Fruit fly (Drosophila melanogaster) whole organism, embryonic: ENCODE data around the gene CG32706.
A peak's percentile ranks its signal among the peaks of the same experiment; 100 is the strongest.

Experiments used
- Adf1 ChIP-seq: fragments of 200-800 bp; sonication (Bioruptor generic); IDR thresholded peaks from 2 replicates; pipeline ENCODE4 v1.3.6; 2022; ENCODE audit warnings: missing biosample characterization, missing genetic modification characterization
- Aef1 ChIP-seq: fragments of 200-800 bp; sonication (Bioruptor generic); IDR thresholded peaks from 3 replicates; pipeline ENCODE4 v1.3.6; 2022; ENCODE audit warnings: missing biosample characterization, missing genetic modification characterization
- BtbVII ChIP-seq: fragments of 200-800 bp; sonication (Bioruptor generic); optimal IDR thresholded peaks from 3 replicates; lab custom pipeline; 2017; ENCODE audit warnings: missing biosample characterization, mild to moderate bottlenecking, missing genetic modification characterization
- Bteb2 ChIP-seq: fragments of 200-800 bp; sonication (Bioruptor generic); optimal IDR thresholded peaks from 2 replicates; lab custom pipeline; 2016; ENCODE audit warnings: missing biosample characterization, missing genetic modification characterization
- C15 ChIP-seq: fragments of 200-800 bp; sonication (Bioruptor generic); IDR thresholded peaks from 3 replicates; pipeline ENCODE4 v1.3.6; 2022; ENCODE audit warnings: missing biosample characterization, missing genetic modification characterization
- CG11695 ChIP-seq: fragments of 200-800 bp; sonication (Bioruptor generic); IDR thresholded peaks from 3 replicates; pipeline ENCODE4 v1.3.6; 2022; ENCODE audit warnings: missing biosample characterization, missing genetic modification characterization
- CG12104 ChIP-seq: fragments of 200-800 bp; sonication (Bioruptor generic); optimal IDR thresholded peaks from 3 replicates; lab custom pipeline; 2016; ENCODE audit warnings: missing biosample characterization, missing genetic modification characterization
- CG12769 ChIP-seq: fragments of 200-800 bp; sonication (Bioruptor generic); optimal IDR thresholded peaks from 2 replicates; lab custom pipeline; 2019; ENCODE audit warnings: missing biosample characterization, mild to moderate bottlenecking, missing genetic modification characterization, moderate library complexity
- CG13296 ChIP-seq: fragments of 200-800 bp; sonication (Bioruptor generic); optimal IDR thresholded peaks from 3 replicates; lab custom pipeline; 2018; ENCODE audit warnings: missing biosample characterization, mild to moderate bottlenecking, missing genetic modification characterization
- CG15696 ChIP-seq: fragments of 200-800 bp; sonication (Bioruptor generic); optimal IDR thresholded peaks from 2 replicates; lab custom pipeline; 2019; ENCODE audit warnings: missing biosample characterization, mild to moderate bottlenecking, missing genetic modification characterization, moderate library complexity
- CG16813 ChIP-seq: fragments of 200-800 bp; sonication (Bioruptor generic); IDR thresholded peaks from 3 replicates; pipeline ENCODE4 v1.3.6; 2022; ENCODE audit warnings: missing biosample characterization, missing genetic modification characterization; ENCODE audit not compliant: partially characterized antibody
- CG16863 ChIP-seq: fragments of 200-800 bp; sonication (Bioruptor generic); optimal IDR thresholded peaks from 3 replicates; lab custom pipeline; 2016; ENCODE audit warnings: missing biosample characterization, missing genetic modification characterization
- CG18476 ChIP-seq: fragments of 200-800 bp; sonication (Bioruptor generic); optimal IDR thresholded peaks from 2 replicates; lab custom pipeline; 2016; ENCODE audit warnings: missing biosample characterization, mild to moderate bottlenecking, missing genetic modification characterization
- CG18599 ChIP-seq: fragments of 200-800 bp; sonication (Bioruptor generic); optimal IDR thresholded peaks from 3 replicates; lab custom pipeline; 2017; ENCODE audit warnings: missing biosample characterization, missing genetic modification characterization, mild to moderate bottlenecking, moderate library complexity, missing genetic modification reagents
- CG2129 ChIP-seq: fragments of 200-800 bp; sonication (Bioruptor generic); IDR thresholded peaks from 2 replicates; pipeline ENCODE4 v1.3.6; 2022; ENCODE audit warnings: missing biosample characterization, missing genetic modification characterization; ENCODE audit not compliant: partially characterized antibody
- CG2875 ChIP-seq: fragments of 200-800 bp; sonication (Bioruptor generic); optimal IDR thresholded peaks from 2 replicates; lab custom pipeline; 2017; ENCODE audit warnings: missing biosample characterization, mild to moderate bottlenecking, missing genetic modification characterization, missing genetic modification reagents
- CG3065 ChIP-seq: fragments of 200-800 bp; sonication (Bioruptor generic); optimal IDR thresholded peaks from 2 replicates; lab custom pipeline; 2016; ENCODE audit warnings: missing biosample characterization, missing genetic modification characterization
- CG3163 ChIP-seq: fragments of 200-800 bp; sonication (Bioruptor generic); optimal IDR thresholded peaks from 3 replicates; lab custom pipeline; 2016; ENCODE audit warnings: missing biosample characterization, missing genetic modification characterization
- CG33557 ChIP-seq: fragments of 200-800 bp; sonication (Bioruptor generic); optimal IDR thresholded peaks from 2 replicates; lab custom pipeline; 2019; ENCODE audit warnings: missing biosample characterization, mild to moderate bottlenecking, missing genetic modification characterization, moderate library complexity
- CG6272 ChIP-seq: fragments of 200-800 bp; sonication (Bioruptor generic); IDR thresholded peaks from 2 replicates; pipeline ENCODE4 v1.3.6; 2022; ENCODE audit warnings: missing biosample characterization, missing genetic modification characterization
- CG8765 ChIP-seq: fragments of 200-800 bp; sonication (Bioruptor generic); IDR thresholded peaks from 2 replicates; pipeline ENCODE4 v1.3.6; 2022; ENCODE audit warnings: missing biosample characterization, missing genetic modification characterization
- CG9817 ChIP-seq: fragments of 200-800 bp; sonication (Bioruptor generic); optimal IDR thresholded peaks from 2 replicates; lab custom pipeline; 2018; ENCODE audit warnings: missing biosample characterization, mild to moderate bottlenecking, missing genetic modification characterization, moderate library complexity
- CrebB ChIP-seq: fragments of 200-800 bp; sonication (Bioruptor generic); optimal IDR thresholded peaks from 3 replicates; lab custom pipeline; 2018; ENCODE audit warnings: missing biosample characterization, mild to moderate bottlenecking, missing genetic modification characterization
- Doc2 ChIP-seq: fragments of 200-800 bp; sonication (Bioruptor generic); IDR thresholded peaks from 2 replicates; pipeline ENCODE4 v1.3.6; 2022; ENCODE audit warnings: missing biosample characterization, missing genetic modification characterization
- ERR ChIP-seq: fragments of 200-800 bp; sonication (Bioruptor generic); optimal IDR thresholded peaks from 2 replicates; lab custom pipeline; 2016; ENCODE audit warnings: missing biosample characterization, missing genetic modification characterization
- H2.0 ChIP-seq: fragments of 200-800 bp; sonication (Bioruptor generic); IDR thresholded peaks from 2 replicates; pipeline ENCODE4 v1.3.6; 2022; ENCODE audit warnings: missing biosample characterization, missing genetic modification characterization
- Hmx ChIP-seq: fragments of 200-800 bp; sonication (Bioruptor generic); optimal IDR thresholded peaks from 2 replicates; lab custom pipeline; 2016; ENCODE audit warnings: missing biosample characterization, missing genetic modification characterization
- MBD-R2 ChIP-seq: fragments of 200-800 bp; sonication (Bioruptor generic); IDR thresholded peaks from 2 replicates; pipeline ENCODE4 v1.3.6; 2022; ENCODE audit warnings: missing biosample characterization, missing genetic modification characterization
- Nf-YB ChIP-seq: fragments of 200-800 bp; sonication (Bioruptor generic); optimal IDR thresholded peaks from 3 replicates; lab custom pipeline; 2019; ENCODE audit warnings: missing biosample characterization, mild to moderate bottlenecking, missing genetic modification characterization, moderate library complexity
- Oaz ChIP-seq: fragments of 200-800 bp; sonication (Bioruptor generic); IDR thresholded peaks from 2 replicates; pipeline ENCODE4 v1.3.6; 2022; ENCODE audit warnings: missing biosample characterization, missing genetic modification characterization
- Rx ChIP-seq: fragments of 200-800 bp; sonication (Bioruptor generic); IDR thresholded peaks from 2 replicates; pipeline ENCODE4 v1.3.6; 2022; ENCODE audit warnings: missing biosample characterization, missing genetic modification characterization
- Sin3A ChIP-seq: fragments of >200 bp; optimal IDR thresholded peaks from 2 replicates; lab custom pipeline; 2018
- ac ChIP-seq: fragments of 200-800 bp; sonication (Bioruptor generic); optimal IDR thresholded peaks from 3 replicates; lab custom pipeline; 2017; ENCODE audit warnings: missing biosample characterization, mild to moderate bottlenecking, missing genetic modification characterization
- ato ChIP-seq: fragments of 200-800 bp; sonication (Bioruptor generic); IDR thresholded peaks from 2 replicates; pipeline ENCODE4 v1.3.6; 2022; ENCODE audit warnings: missing biosample characterization, missing genetic modification characterization; ENCODE audit not compliant: partially characterized antibody
- chif ChIP-seq, 2 experiments: fragments of 200-800 bp; sonication (Bioruptor generic); optimal IDR thresholded peaks; 3 replicates each; lab custom pipeline; 2016; ENCODE audit warnings: missing biosample characterization in 2 of 2, missing genetic modification characterization in 2 of 2
- crp ChIP-seq, 2 experiments: fragments of 200-800 bp; sonication (Bioruptor generic); optimal IDR thresholded peaks; 2 replicates in 1 of 2; 3 replicates in 1 of 2; lab custom pipeline; 2017; ENCODE audit warnings: missing biosample characterization in 2 of 2, missing genetic modification characterization in 2 of 2, mild to moderate bottlenecking in 1 of 2, moderate library complexity in 1 of 2
- esg ChIP-seq: fragments of 200-800 bp; sonication (Bioruptor generic); conservative IDR thresholded peaks from 2 replicates; pipeline ENCODE4 v1.3.6; 2022; ENCODE audit warnings: missing biosample characterization, missing genetic modification characterization
- exex ChIP-seq: fragments of 200-800 bp; sonication (Bioruptor generic); optimal IDR thresholded peaks from 4 replicates; lab custom pipeline; 2018; ENCODE audit warnings: missing biosample characterization, mild to moderate bottlenecking, missing genetic modification characterization, moderate library complexity
- gsb ChIP-seq: fragments of 200-800 bp; sonication (Bioruptor generic); IDR thresholded peaks from 2 replicates; pipeline ENCODE4 v1.3.6; 2022; ENCODE audit warnings: missing biosample characterization, missing genetic modification characterization
- kay ChIP-seq: fragments of 200-800 bp; sonication (Bioruptor generic); optimal IDR thresholded peaks from 2 replicates; lab custom pipeline; 2016; ENCODE audit warnings: missing biosample characterization, missing genetic modification characterization
- lov ChIP-seq, 2 experiments: fragments of 200-800 bp in 1 of 2; fragments of >200 bp in 1 of 2; sonication (Bioruptor generic) in 1 of 2; IDR thresholded peaks in 1 of 2; optimal IDR thresholded peaks in 1 of 2; 2 replicates in 1 of 2; 3 replicates in 1 of 2; pipeline versions ENCODE4 v1.3.6 to Lab custom; 2017 to 2022; ENCODE audit warnings: missing biosample characterization in 1 of 2, missing genetic modification characterization in 1 of 2
- nom ChIP-seq: fragments of 200-800 bp; sonication (Bioruptor generic); optimal IDR thresholded peaks from 2 replicates; lab custom pipeline; 2017; ENCODE audit warnings: missing biosample characterization, missing genetic modification characterization, mild to moderate bottlenecking, moderate library complexity, missing genetic modification reagents
- pita ChIP-seq: fragments of 200-800 bp; sonication (Bioruptor generic); optimal IDR thresholded peaks from 2 replicates; lab custom pipeline; 2017; ENCODE audit warnings: missing biosample characterization, mild to moderate bottlenecking, missing genetic modification characterization
- ranshi ChIP-seq: fragments of 200-800 bp; sonication (Bioruptor generic); IDR thresholded peaks from 2 replicates; pipeline ENCODE4 v1.3.6; 2022; ENCODE audit warnings: missing biosample characterization, missing genetic modification characterization
- row ChIP-seq: fragments of 200-800 bp; sonication (Bioruptor generic); IDR thresholded peaks from 3 replicates; pipeline ENCODE4 v1.3.6; 2022; ENCODE audit warnings: missing biosample characterization, missing genetic modification characterization
- sc ChIP-seq, 3 experiments: fragments of >200 bp in 2 of 3; fragments of 200-800 bp in 1 of 3; sonication (Bioruptor generic) in 1 of 3; optimal IDR thresholded peaks; 2 replicates in 2 of 3; 3 replicates in 1 of 3; lab custom pipeline; 2017; ENCODE audit warnings: mild to moderate bottlenecking in 1 of 3, missing biosample characterization in 1 of 3, missing genetic modification characterization in 1 of 3, missing genetic modification reagents in 1 of 3
- sima ChIP-seq: fragments of 200-800 bp; sonication (Bioruptor generic); optimal IDR thresholded peaks from 2 replicates; lab custom pipeline; 2016; ENCODE audit warnings: missing biosample characterization, missing genetic modification characterization
- slou ChIP-seq: fragments of 200-800 bp; sonication (Bioruptor generic); optimal IDR thresholded peaks from 3 replicates; lab custom pipeline; 2016; ENCODE audit warnings: missing biosample characterization, missing genetic modification characterization
- stwl ChIP-seq: fragments of 200-800 bp; sonication (Bioruptor generic); optimal IDR thresholded peaks from 3 replicates; lab custom pipeline; 2018; ENCODE audit warnings: missing biosample characterization, mild to moderate bottlenecking, missing genetic modification characterization, moderate library complexity
- unpg ChIP-seq: fragments of 200-800 bp; sonication (Bioruptor generic); optimal IDR thresholded peaks from 3 replicates; lab custom pipeline; 2018; ENCODE audit warnings: missing biosample characterization, mild to moderate bottlenecking, missing genetic modification characterization, moderate library complexity

CG32706 gene

dm6 chrX:9134922-9135453, 48.1 kb downstream of the CG32706 start, which contains the start of gene fend (continued):
- TF ChIP-seq chif (GFP tag; optimal IDR thresholded peaks at IDR 0.05; lab: Kevin White, UChicago) (no peak), MBD-R2 (GFP tag; lab: Robert Waterston, UW) (no peak), Bteb2 (GFP tag; lab: Kevin White, UChicago) (no peak), CG9817 (peak; percentile 24), esg (GFP tag; lab: Robert Waterston, UW) (0 out of 2 replicates have a peak, but pooled peaks have one; percentile 11), CG15696 (tag; lab: Kevin White, UChicago) (peak; percentile 11), ERR (GFP tag; lab: Kevin White, UChicago) (no peak), kay (GFP tag; lab: Kevin White, UChicago) (no peak), gsb (GFP tag; lab: Robert Waterston, UW) (no peak), CG18476 (GFP tag; lab: Kevin White, UChicago) (no peak), ato (no peak), Rx (GFP tag; lab: Robert Waterston, UW) (no peak), CG3163 (GFP tag; lab: Kevin White, UChicago) (no peak), nom (GFP tag; lab: Kevin White, UChicago) (peak; percentile 27), ac (GFP tag; lab: Kevin White, UChicago) (no peak), sc (optimal IDR thresholded peaks at IDR 0.05; lab: Kevin White, UChicago) (no peak), sc (GFP tag; optimal IDR thresholded peaks at IDR 0.05; lab: Kevin White, UChicago) (no peak), BtbVII (GFP tag; lab: Kevin White, UChicago) (no peak), CG11695 (GFP tag; lab: Robert Waterston, UW) (no peak), slou (GFP tag; lab: Kevin White, UChicago) (peak; percentile 13), row (GFP tag; lab: Robert Waterston, UW) (peak; percentile 94), stwl (tag; lab: Kevin White, UChicago) (no peak), ranshi (GFP tag; lab: Robert Waterston, UW) (no peak), CG16863 (GFP tag; lab: Kevin White, UChicago) (no peak), exex (tag; lab: Kevin White, UChicago) (no peak), CG2875 (GFP tag; lab: Kevin White, UChicago) (no peak), CG13296 (GFP tag; lab: Kevin White, UChicago) (peak; percentile 58), CG18599 (peak; percentile 57), Hmx (GFP tag; lab: Kevin White, UChicago) (no peak), Doc2 (GFP tag; lab: Robert Waterston, UW) (no peak), CG8765 (GFP tag; lab: Robert Waterston, UW) (no peak), CG12769 (tag; lab: Kevin White, UChicago) (peak; percentile 31), lov (optimal IDR thresholded peaks at IDR 0.05; lab: Kevin White, UChicago) (peak; percentile 51), lov (GFP tag; IDR thresholded peaks at IDR 0.05; lab: Robert Waterston, UW) (0 out of 3 replicates have a peak, but pooled peaks have one; percentile 5), CG12104 (no peak), Oaz (GFP tag; lab: Robert Waterston, UW) (no peak), CrebB (tag; lab: Kevin White, UChicago) (no peak), CG33557 (GFP tag; lab: Kevin White, UChicago) (peak; percentile 47), CG6272 (GFP tag; lab: Robert Waterston, UW) (no peak), CG3065 (GFP tag; lab: Kevin White, UChicago) (no peak), CG2129 (GFP tag; lab: Robert Waterston, UW) (no peak), Adf1 (no peak), unpg (GFP tag; lab: Kevin White, UChicago) (peak; percentile 10), C15 (GFP tag; lab: Robert Waterston, UW) (no peak), CG16813 (GFP tag; lab: Robert Waterston, UW) (no peak), sima (no peak), crp (GFP tag; optimal IDR thresholded peaks at IDR 0.05; lab: Kevin White, UChicago) (no peak), H2.0 (GFP tag; lab: Robert Waterston, UW) (no peak), Nf-YB (GFP tag; lab: Kevin White, UChicago) (no peak), pita (GFP tag; lab: Kevin White, UChicago) (no peak), Aef1 (GFP tag; lab: Robert Waterston, UW) (peak; percentile 33; the same call in 2 of the 3 replicates), Sin3A (lab: Kevin White, UChicago) (no peak)
